Worm (Caenorhabditis elegans): ENCODE data around the gene dpy-28.

Gene dpy-28

DNA sequence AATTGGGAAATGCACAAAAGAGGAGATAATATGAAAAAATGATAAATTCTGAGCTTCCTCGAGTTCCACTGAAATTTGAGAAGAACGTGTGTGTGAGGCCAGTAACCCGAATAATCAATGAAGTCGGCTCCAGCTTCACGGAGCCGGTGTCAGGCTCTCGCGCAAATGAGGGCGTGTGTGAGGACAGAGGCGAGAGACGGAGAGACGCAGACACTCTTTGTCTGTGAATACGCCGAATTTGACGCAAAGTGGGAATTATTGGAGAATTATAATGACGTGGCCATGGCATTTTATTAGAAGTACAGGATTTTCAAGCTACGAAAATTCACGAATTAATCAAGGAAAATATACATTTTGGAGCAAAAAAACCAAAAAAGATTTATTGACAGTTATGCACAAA is 23.0 kb upstream of the dpy-28 start (continued):
- TF ChIP-seq Y53G8AR.9 (GFP tag; conservative IDR thresholded peaks at IDR 0.05) (0 out of 2 replicates have a peak, but pooled peaks have one; percentile 20), repo-1 (tag; optimal IDR thresholded peaks at IDR 0.05) (no peak), dpff-1 (tag; optimal IDR thresholded peaks at IDR 0.05) (no peak), C17E4.6 (GFP tag; IDR thresholded peaks at IDR 0.05) (no peak), tbp1 (GFP tag; optimal IDR thresholded peaks at IDR 0.05) (no peak), die-1 (tag; optimal IDR thresholded peaks at IDR 0.05) (no peak), atf-7 (tag; optimal IDR thresholded peaks at IDR 0.05) (no peak), zfh-2 (GFP tag; conservative IDR thresholded peaks at IDR 0.05) (peak; percentile 61), D2030.7 (GFP tag; IDR thresholded peaks at IDR 0.05) (no peak), bed-1 (GFP tag; IDR thresholded peaks at IDR 0.05) (no peak), madf-3 (GFP tag; IDR thresholded peaks at IDR 0.05) (no peak), snpc-4 (GFP tag; optimal IDR thresholded peaks at IDR 0.05) (no peak), snpc-4 (tag; optimal IDR thresholded peaks at IDR 0.05) (peak in 1 of 4 experiments; percentile 14), attf-3 (GFP tag; conservative IDR thresholded peaks at IDR 0.05) (no peak), ama-1 (optimal IDR thresholded peaks at IDR 0.05) (no peak), ama-1 (GFP tag; optimal IDR thresholded peaks at IDR 0.05) (peak in 1 of 2 experiments; percentile 7), ceh-79 (tag; optimal IDR thresholded peaks at IDR 0.05) (no peak), unc-130 (GFP tag; optimal IDR thresholded peaks at IDR 0.05) (no peak), hmg-20 (GFP tag; IDR thresholded peaks at IDR 0.05) (no peak), hrde-1 (tag; optimal IDR thresholded peaks at IDR 0.05; ENCODE audit: borderline replicate concordance) (no peak), F52B5.7 (tag; optimal IDR thresholded peaks at IDR 0.05) (no peak), ztf-22 (GFP tag; optimal IDR thresholded peaks at IDR 0.05) (no peak), dpl-1 (GFP tag; optimal IDR thresholded peaks at IDR 0.05) (no peak), F49E8.2 (tag; optimal IDR thresholded peaks at IDR 0.05; ENCODE audit: insufficient read depth) (no peak), sdz-38 (tag; optimal IDR thresholded peaks at IDR 0.05) (no peak), akir-1 (GFP tag; optimal IDR thresholded peaks at IDR 0.05) (no peak), dox-1 (GFP tag; IDR thresholded peaks at IDR 0.05) (peak; percentile 51; the same call in 1 of the 2 replicates), ets-4 (GFP tag; optimal IDR thresholded peaks at IDR 0.05) (no peak), xnd-1 (tag; optimal IDR thresholded peaks at IDR 0.05) (no peak), Y67H2A.10 (GFP tag; conservative IDR thresholded peaks at IDR 0.05) (no peak), ztf-3 (GFP tag; optimal IDR thresholded peaks at IDR 0.05) (no peak), F39B2.1 (GFP tag; IDR thresholded peaks at IDR 0.05) (no peak), egrh-3 (GFP tag; IDR thresholded peaks at IDR 0.05) (no peak), nhr-179 (tag; optimal IDR thresholded peaks at IDR 0.05) (no peak), snpc-3.4 (tag; optimal IDR thresholded peaks at IDR 0.05) (no peak), zim-3 (tag; optimal IDR thresholded peaks at IDR 0.05) (no peak), madf-6 (GFP tag; IDR thresholded peaks at IDR 0.05) (peak; percentile 37), K12H6.12 (tag; optimal IDR thresholded peaks at IDR 0.05) (peak; percentile 53), attf-6 (GFP tag; IDR thresholded peaks at IDR 0.05) (no peak), lin-35 (GFP tag; optimal IDR thresholded peaks at IDR 0.05) (peak in 1 of 3 experiments; percentile 34), rec-8 (tag; optimal IDR thresholded peaks at IDR 0.05) (no peak), egl-18 (GFP tag; IDR thresholded peaks at IDR 0.05) (no peak), nhr-27 (tag; optimal IDR thresholded peaks at IDR 0.05) (no peak), ZK185.1 (tag; optimal IDR thresholded peaks at IDR 0.05; ENCODE audit: poor library complexity, severe bottlenecking) (peak; percentile 35), pbrm-1 (GFP tag; IDR thresholded peaks at IDR 0.05) (peak; percentile 55), mel-28 (tag; optimal IDR thresholded peaks at IDR 0.05; ENCODE audit: borderline replicate concordance) (no peak), madf-8 (GFP tag; conservative IDR thresholded peaks at IDR 0.05) (no peak), chd-7 (tag; optimal IDR thresholded peaks at IDR 0.05) (peak; percentile 27), ztf-26 (tag; optimal IDR thresholded peaks at IDR 0.05) (no peak)
